Fruit fly (Drosophila melanogaster) Kc167 (cell line): Measurements from ENCODE around the gene Pfdn4.

Experiments
- Sin3A ChIP-seq: fragments of >200 bp; optimal IDR thresholded peaks from 2 replicates; lab custom pipeline; 2018; ENCODE audit warnings: missing external identifiers
- psq ChIP-seq: fragments of >200 bp; optimal IDR thresholded peaks from 2 replicates; lab custom pipeline; 2017; ENCODE audit warnings: missing external identifiers

- TF ChIP-seq psq (lab: Kevin White, UChicago) (no peak), Sin3A (lab: Kevin White, UChicago) (no peak)
Observed at dm6 chr3L:5348987-5349386, 18.8 kb downstream of the Pfdn4 start.
